Worm (Caenorhabditis elegans): ENCODE results near the gene C15C7.6.

- TF ChIP-seq pat-9 (tag; optimal IDR thresholded peaks at IDR 0.05), result no peak
- no peak for TF ChIP-seq unc-55 (GFP tag; optimal IDR thresholded peaks at IDR 0.05)
- no peak for TF ChIP-seq lin-11 (tag; optimal IDR thresholded peaks at IDR 0.05)
- TF ChIP-seq syd-9 (tag; optimal IDR thresholded peaks at IDR 0.05), result no peak
- no peak for TF ChIP-seq ets-4 (tag; optimal IDR thresholded peaks at IDR 0.05)
- TF ChIP-seq dve-1 (tag; optimal IDR thresholded peaks at IDR 0.05), result no peak
- TF ChIP-seq hlh-30 (tag; optimal IDR thresholded peaks at IDR 0.05; ENCODE audit: insufficient read depth), result no peak
- no peak for TF ChIP-seq pha-4 (tag; optimal IDR thresholded peaks at IDR 0.05)
- no peak for TF ChIP-seq fkh-10 (GFP tag; optimal IDR thresholded peaks at IDR 0.05)
- TF ChIP-seq sox-2 (GFP tag; IDR thresholded peaks at IDR 0.05), result no peak
- TF ChIP-seq hlh-6 (tag; optimal IDR thresholded peaks at IDR 0.05), result no peak
- no peak for TF ChIP-seq ttx-3 (tag; optimal IDR thresholded peaks at IDR 0.05)
- no peak for TF ChIP-seq ceh-30 (tag; optimal IDR thresholded peaks at IDR 0.05)
- TF ChIP-seq pqm-1 (tag; optimal IDR thresholded peaks at IDR 0.05), result no peak
These were observed 25.1 kb downstream of the C15C7.6 start, which contains the start of gene C15C7.4 for ce11 chrX:3145265-3145664.
